Worm (Caenorhabditis elegans): ENCODE measurements around the gene C17E7.9.

The C17E7.9 gene

DNA sequence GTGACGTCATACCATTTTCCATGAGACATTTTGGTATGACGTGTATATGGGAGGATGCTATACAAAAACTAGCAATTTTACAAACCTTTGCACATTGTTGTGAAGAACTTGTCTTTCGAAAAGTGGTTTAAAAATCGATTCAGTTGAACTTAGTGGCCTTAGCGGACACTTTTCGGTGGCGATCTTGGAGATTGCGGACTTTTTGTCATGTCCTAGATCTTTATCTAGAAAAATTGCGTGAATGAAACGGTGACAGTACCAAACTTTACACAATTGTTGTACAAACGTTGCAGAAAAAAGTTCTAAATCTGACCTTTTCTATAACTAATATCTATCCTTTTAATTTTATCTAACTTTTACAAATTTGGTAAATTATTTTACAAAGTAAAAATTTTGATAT, 25.4 kb downstream of the C17E7.9 start:
- TF ChIP-seq nhr-84 (tag; optimal IDR thresholded peaks at IDR 0.05) (no peak), ztf-11 (tag; optimal IDR thresholded peaks at IDR 0.05) (no peak), jun-1 (tag; optimal IDR thresholded peaks at IDR 0.05) (no peak), Y116A8C.19 (tag; optimal IDR thresholded peaks at IDR 0.05; ENCODE audit: borderline replicate concordance) (no peak), ces-1 (GFP tag; optimal IDR thresholded peaks at IDR 0.05) (no peak), ceh-90 (tag; optimal IDR thresholded peaks at IDR 0.05) (no peak), F16B12.6 (tag; optimal IDR thresholded peaks at IDR 0.05) (no peak), tlp-1 (tag; optimal IDR thresholded peaks at IDR 0.05) (no peak), snu-23 (GFP tag; optimal IDR thresholded peaks at IDR 0.05) (no peak), aha-1 (tag; optimal IDR thresholded peaks at IDR 0.05) (no peak), blmp-1 (tag; optimal IDR thresholded peaks at IDR 0.05) (no peak), unc-86 (tag; optimal IDR thresholded peaks at IDR 0.05) (no peak), fkh-4 (tag; optimal IDR thresholded peaks at IDR 0.05; ENCODE audit: borderline replicate concordance) (no peak), C34B4.2 (tag; optimal IDR thresholded peaks at IDR 0.05) (no peak), zip-4 (GFP tag; optimal IDR thresholded peaks at IDR 0.05) (no peak), nhr-19 (GFP tag; conservative IDR thresholded peaks at IDR 0.05) (no peak), unc-130 (tag; optimal IDR thresholded peaks at IDR 0.05) (no peak), nhr-85 (tag) (no peak), fkh-8 (tag; optimal IDR thresholded peaks at IDR 0.05) (no peak)

ce11 chrV:3862851-3863250, 27.8 kb downstream of the C17E7.9 start, which contains the start of gene nhr-187:
Gene nhr-187, minus strand, starts transcription at chrV:3862951.
- no peak for TF ChIP-seq unc-98 (GFP tag; IDR thresholded peaks at IDR 0.05)
- TF ChIP-seq nhr-28 (tag; optimal IDR thresholded peaks at IDR 0.05) = no peak
- no peak for TF ChIP-seq ceh-88 (GFP tag; IDR thresholded peaks at IDR 0.05)
- TF ChIP-seq isw-1 (GFP tag; IDR thresholded peaks at IDR 0.05) = no peak
- no peak for TF ChIP-seq nhr-85 (tag)
- TF ChIP-seq fkh-8 (tag; optimal IDR thresholded peaks at IDR 0.05) = no peak
- no peak for TF ChIP-seq hpl-2 (GFP tag; optimal IDR thresholded peaks at IDR 0.05)
- no peak for TF ChIP-seq swsn-7 (tag; optimal IDR thresholded peaks at IDR 0.05)

DNA sequence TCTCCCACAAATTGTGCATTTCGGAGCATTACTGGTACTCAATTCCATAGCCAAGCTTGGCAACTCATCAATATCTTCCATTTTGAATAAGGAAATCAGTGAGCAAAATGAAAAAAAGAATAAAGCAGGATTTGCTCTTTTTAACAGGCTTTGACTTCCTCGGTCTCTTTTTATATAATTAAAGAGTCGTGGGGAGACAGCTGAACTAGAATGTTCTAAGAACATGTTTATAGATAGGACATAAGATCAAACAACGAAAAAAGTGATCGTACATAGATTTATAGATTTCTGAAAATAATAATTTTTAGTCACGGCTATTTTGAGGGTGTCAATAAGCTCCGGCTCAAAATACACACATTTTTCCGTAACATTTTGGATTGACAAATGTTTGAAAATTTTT, 30.5 kb downstream of the C17E7.9 start, which contains the start of gene nhr-189:
Gene nhr-189, minus strand, starts transcription at position 121 of the 400 bp plus-strand sequence.
- TF ChIP-seq nhr-47 (tag; optimal IDR thresholded peaks at IDR 0.05) = peak; percentile 12
- TF ChIP-seq hlh-4 (tag; optimal IDR thresholded peaks at IDR 0.05) = peak; percentile 18
- TF ChIP-seq C04F5.9 (tag; optimal IDR thresholded peaks at IDR 0.05) = no peak
- no peak for TF ChIP-seq rnt-1 (tag; optimal IDR thresholded peaks at IDR 0.05)
- no peak for TF ChIP-seq snu-23 (GFP tag; optimal IDR thresholded peaks at IDR 0.05)
- peak; percentile 69 for TF ChIP-seq fkh-8 (tag; optimal IDR thresholded peaks at IDR 0.05)
- TF ChIP-seq nhr-71 (tag; optimal IDR thresholded peaks at IDR 0.05) = peak; percentile 32
- peak; percentile 62 for TF ChIP-seq dsc-1 (tag; optimal IDR thresholded peaks at IDR 0.05)

- peak; percentile 45 for TF ChIP-seq nhr-71 (tag; optimal IDR thresholded peaks at IDR 0.05)
- TF ChIP-seq fkh-8 (tag; optimal IDR thresholded peaks at IDR 0.05) = peak; percentile 72
- no peak for TF ChIP-seq ceh-88 (GFP tag; IDR thresholded peaks at IDR 0.05)
- peak; percentile 43 for TF ChIP-seq nhr-47 (tag; optimal IDR thresholded peaks at IDR 0.05)
- no peak for TF ChIP-seq vab-15 (tag; optimal IDR thresholded peaks at IDR 0.05)
- peak; percentile 86 for TF ChIP-seq dsc-1 (tag; optimal IDR thresholded peaks at IDR 0.05)
- no peak for TF ChIP-seq F16B12.6 (tag; optimal IDR thresholded peaks at IDR 0.05)
- TF ChIP-seq nhr-28 (tag; optimal IDR thresholded peaks at IDR 0.05) = no peak
- no peak for TF ChIP-seq irx-1 (tag; optimal IDR thresholded peaks at IDR 0.05)
- TF ChIP-seq mef-2 (tag; optimal IDR thresholded peaks at IDR 0.05) = no peak
- no peak for TF ChIP-seq snpc-4 (tag; optimal IDR thresholded peaks at IDR 0.05)
- TF ChIP-seq rnt-1 (tag; optimal IDR thresholded peaks at IDR 0.05) = no peak
Measured at ce11 chrV:3857778-3858177, 32.9 kb downstream of the C17E7.9 start, which contains the start of gene nhr-188. Gene nhr-188, minus strand, starts transcription at chrV:3857861.

ce11 chrV:3855916-3856315, 34.7 kb downstream of the C17E7.9 start:
- TF ChIP-seq fkh-8 (tag; optimal IDR thresholded peaks at IDR 0.05) (peak; percentile 97), ets-5 (GFP tag; IDR thresholded peaks at IDR 0.05) (no peak), alr-1 (tag; optimal IDR thresholded peaks at IDR 0.05; ENCODE audit: borderline replicate concordance) (no peak), sox-4 (tag; optimal IDR thresholded peaks at IDR 0.05) (peak; percentile 45), egl-27 (tag; optimal IDR thresholded peaks at IDR 0.05) (no peak), mef-2 (tag; optimal IDR thresholded peaks at IDR 0.05) (no peak), fos-1 (tag; optimal IDR thresholded peaks at IDR 0.05) (peak; percentile 29), egl-13 (tag; optimal IDR thresholded peaks at IDR 0.05) (peak; percentile 41), ztf-11 (tag; optimal IDR thresholded peaks at IDR 0.05) (no peak), ces-1 (GFP tag; optimal IDR thresholded peaks at IDR 0.05) (no peak), aha-1 (tag; optimal IDR thresholded peaks at IDR 0.05) (no peak), unc-30 (tag; optimal IDR thresholded peaks at IDR 0.05) (no peak), mab-9 (GFP tag; IDR thresholded peaks at IDR 0.05) (no peak), pag-3 (tag; optimal IDR thresholded peaks at IDR 0.05; ENCODE audit: borderline replicate concordance, insufficient read depth) (no peak), ama-1 (optimal IDR thresholded peaks at IDR 0.05) (no peak), zip-4 (GFP tag; optimal IDR thresholded peaks at IDR 0.05) (no peak), aly-2 (tag; optimal IDR thresholded peaks at IDR 0.05) (no peak)
